Worm (Caenorhabditis elegans) whole organism, L1 larva: Measurements from ENCODE around the gene F29A7.8.

ENCODE experiments used
- dpl-1 ChIP-seq, 3 experiments: fragments of 150-350 bp in 2 of 3; sonication (generic microtip) in 1 of 3; optimal IDR thresholded peaks; 2 replicates each; lab custom pipeline; 2014 to 2017; ENCODE audit warnings: missing biosample characterization in 3 of 3, missing genetic modification characterization in 3 of 3, missing genetic modification reagents in 3 of 3
- elt-2 ChIP-seq: sonication (generic microtip); optimal IDR thresholded peaks from 2 replicates; lab custom pipeline; 2016; ENCODE audit warnings: missing genetic modification characterization, mild to moderate bottlenecking, inconsistent platforms, missing compliant biosample characterization, missing genetic modification reagents
- jun-1 ChIP-seq: fragments of 150-350 bp; optimal IDR thresholded peaks from 2 replicates; lab custom pipeline; 2014; ENCODE audit warnings: missing biosample characterization, missing genetic modification reagents, missing genetic modification characterization
- nhr-11 ChIP-seq: fragments of 150-350 bp; optimal IDR thresholded peaks from 2 replicates; lab custom pipeline; 2014; ENCODE audit warnings: missing biosample characterization, missing genetic modification characterization
- nhr-12 ChIP-seq: sonication (generic microtip); optimal IDR thresholded peaks from 2 replicates; lab custom pipeline; 2017; ENCODE audit warnings: missing biosample characterization, missing genetic modification characterization
- nhr-237 ChIP-seq: fragments of 150-350 bp; optimal IDR thresholded peaks from 2 replicates; lab custom pipeline; 2014; ENCODE audit warnings: missing biosample characterization, missing genetic modification characterization
- nhr-28 ChIP-seq: fragments of 150-350 bp; optimal IDR thresholded peaks from 2 replicates; lab custom pipeline; 2014; ENCODE audit warnings: missing biosample characterization, missing genetic modification characterization
- nhr-47 ChIP-seq: sonication (generic microtip); optimal IDR thresholded peaks from 2 replicates; lab custom pipeline; 2016; ENCODE audit warnings: mild to moderate bottlenecking, missing genetic modification characterization, moderate library complexity, missing compliant biosample characterization
- skn-1 ChIP-seq: fragments of 150-350 bp; optimal IDR thresholded peaks from 2 replicates; lab custom pipeline; 2014; ENCODE audit warnings: missing biosample characterization, missing genetic modification characterization
- snpc-4 ChIP-seq: fragments of 150-350 bp; optimal IDR thresholded peaks from 2 replicates; lab custom pipeline; 2014; ENCODE audit warnings: missing biosample characterization, missing genetic modification characterization
- unc-30 ChIP-seq: sonication (generic microtip); optimal IDR thresholded peaks from 2 replicates; lab custom pipeline; 2017; ENCODE audit warnings: missing biosample characterization, missing genetic modification characterization
- zag-1 ChIP-seq: fragments of 150-350 bp; optimal IDR thresholded peaks from 2 replicates; lab custom pipeline; 2014; ENCODE audit warnings: missing biosample characterization, missing genetic modification characterization
- ztf-4 ChIP-seq: fragments of 150-350 bp; optimal IDR thresholded peaks from 2 replicates; lab custom pipeline; 2014; ENCODE audit warnings: missing biosample characterization, missing genetic modification characterization

DNA sequence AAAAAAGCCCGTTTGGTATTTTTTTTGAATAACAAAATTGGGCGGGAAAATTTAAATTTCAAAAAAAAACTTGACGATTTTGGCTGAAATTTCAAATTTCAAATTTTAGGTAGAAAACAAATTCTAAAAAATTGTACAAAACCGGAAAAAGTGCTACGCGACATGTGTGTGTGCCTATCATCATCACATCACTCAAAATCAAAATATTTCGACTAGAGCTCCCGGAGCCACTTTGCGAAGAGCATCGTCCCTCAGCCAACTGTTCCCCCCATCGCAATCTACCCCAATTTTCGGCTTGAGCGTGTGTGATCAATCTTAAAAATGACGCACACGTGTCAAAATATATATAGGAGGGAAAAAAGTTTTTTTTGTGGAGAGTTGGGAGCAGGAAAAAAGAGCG lies 31.1 kb downstream of the F29A7.8 start:
- TF ChIP-seq nhr-28 (tag; lab: Kevin White, UChicago): no peak
- no peak for TF ChIP-seq nhr-11 (tag; lab: Kevin White, UChicago)
- TF ChIP-seq zag-1 (tag; lab: Kevin White, UChicago): no peak
- TF ChIP-seq nhr-47: no peak
- no peak for TF ChIP-seq elt-2 (tag; lab: Kevin White, UChicago)
- TF ChIP-seq nhr-237: no peak
- no peak for TF ChIP-seq dpl-1 (GFP tag; optimal IDR thresholded peaks at IDR 0.05; lab: Kevin White, UChicago)
- TF ChIP-seq unc-30 (tag; lab: Kevin White, UChicago): no peak
- no peak for TF ChIP-seq snpc-4 (tag; lab: Kevin White, UChicago)
- TF ChIP-seq nhr-12: no peak
- no peak for TF ChIP-seq skn-1 (tag; lab: Kevin White, UChicago)
- no peak for TF ChIP-seq ztf-4 (tag; lab: Kevin White, UChicago)
- no peak for TF ChIP-seq jun-1 (tag; lab: Kevin White, UChicago)
